Worm (Caenorhabditis elegans): ENCODE data around the gene srv-8.

srv-8 gene

ce11 chrV:13409089-13409488, 11.5 kb downstream of the srv-8 start:
- TF ChIP-seq dmd-4 (tag; optimal IDR thresholded peaks at IDR 0.05; ENCODE audit: borderline replicate concordance) = no peak
- no peak for TF ChIP-seq C38D4.7 (GFP tag; optimal IDR thresholded peaks at IDR 0.05)
- TF ChIP-seq tbx-7 (tag; optimal IDR thresholded peaks at IDR 0.05) = peak; percentile 37
- no peak for TF ChIP-seq K09A11.1 (tag; optimal IDR thresholded peaks at IDR 0.05; ENCODE audit: insufficient read depth)
- TF ChIP-seq pax-1 (tag; optimal IDR thresholded peaks at IDR 0.05) = no peak
- TF ChIP-seq pat-9 (tag; optimal IDR thresholded peaks at IDR 0.05) = no peak
- TF ChIP-seq rnt-1 (tag; optimal IDR thresholded peaks at IDR 0.05) = no peak
- peak; percentile 57 for TF ChIP-seq C08G9.2 (tag; optimal IDR thresholded peaks at IDR 0.05)
- TF ChIP-seq ceh-2 (tag; optimal IDR thresholded peaks at IDR 0.05) = peak; percentile 52
- TF ChIP-seq unc-42 (tag; optimal IDR thresholded peaks at IDR 0.05) = peak; percentile 12
- TF ChIP-seq fkh-10 (GFP tag; optimal IDR thresholded peaks at IDR 0.05) = no peak
- no peak for TF ChIP-seq madf-2 (tag; optimal IDR thresholded peaks at IDR 0.05)
- TF ChIP-seq ceh-18 (tag; optimal IDR thresholded peaks at IDR 0.05) = no peak
- peak; percentile 11 for TF ChIP-seq zip-5 (tag; optimal IDR thresholded peaks at IDR 0.05)
- TF ChIP-seq ets-4 (tag; optimal IDR thresholded peaks at IDR 0.05) = no peak
- TF ChIP-seq unc-86 (tag; optimal IDR thresholded peaks at IDR 0.05) = no peak
- TF ChIP-seq che-1 (tag; optimal IDR thresholded peaks at IDR 0.05) = no peak
- TF ChIP-seq ttx-3 (tag; optimal IDR thresholded peaks at IDR 0.05) = no peak
- TF ChIP-seq ceh-14 (tag; optimal IDR thresholded peaks at IDR 0.05) = peak; percentile 66
- TF ChIP-seq pros-1 (tag; optimal IDR thresholded peaks at IDR 0.05) = no peak
- TF ChIP-seq ref-2 (tag; optimal IDR thresholded peaks at IDR 0.05) = peak; percentile 26
- no peak for TF ChIP-seq sdc-2 (tag; optimal IDR thresholded peaks at IDR 0.05)
- peak; percentile 61 for TF ChIP-seq ceh-31 (tag; optimal IDR thresholded peaks at IDR 0.05)
- no peak for TF ChIP-seq ceh-30 (tag; optimal IDR thresholded peaks at IDR 0.05)
- no peak for TF ChIP-seq hlh-15 (tag; optimal IDR thresholded peaks at IDR 0.05)
- TF ChIP-seq mec-3 (tag; optimal IDR thresholded peaks at IDR 0.05; ENCODE audit: borderline replicate concordance) = no peak
- TF ChIP-seq pqm-1 (tag; optimal IDR thresholded peaks at IDR 0.05) = no peak

DNA sequence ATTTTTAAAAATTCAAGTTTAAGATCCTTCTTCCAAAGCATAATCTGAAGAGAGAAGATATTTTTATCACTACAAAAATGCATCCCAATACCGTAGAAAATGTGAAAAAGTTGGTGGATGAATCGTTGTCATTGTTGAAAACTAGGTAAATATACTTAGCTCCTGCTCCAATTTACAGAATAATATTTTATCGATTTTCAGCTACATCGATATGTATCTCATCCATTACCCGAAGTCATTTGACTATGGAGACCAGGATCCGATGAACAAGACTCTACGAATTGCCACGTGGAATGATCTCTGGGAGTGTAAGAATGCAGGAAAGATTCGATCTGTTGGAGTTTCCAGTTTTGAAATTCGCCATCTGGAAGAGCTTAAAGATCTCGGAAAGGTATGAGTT, 12.1 kb downstream of the srv-8 start:
- TF ChIP-seq elt-4 (tag; optimal IDR thresholded peaks at IDR 0.05) = no peak
- TF ChIP-seq unc-3 (GFP tag; conservative IDR thresholded peaks at IDR 0.05) = no peak
- TF ChIP-seq unc-3 (tag; optimal IDR thresholded peaks at IDR 0.05) = no peak
- no peak for TF ChIP-seq hlh-30 (tag; optimal IDR thresholded peaks at IDR 0.05; ENCODE audit: insufficient read depth)
- TF ChIP-seq che-1 (tag; optimal IDR thresholded peaks at IDR 0.05) = no peak
- no peak for TF ChIP-seq lin-11 (tag; optimal IDR thresholded peaks at IDR 0.05)
- no peak for TF ChIP-seq pros-1 (tag; optimal IDR thresholded peaks at IDR 0.05)
- no peak for TF ChIP-seq unc-55 (GFP tag; optimal IDR thresholded peaks at IDR 0.05)
- no peak for TF ChIP-seq pag-3 (tag; optimal IDR thresholded peaks at IDR 0.05; ENCODE audit: borderline replicate concordance)
- no peak for TF ChIP-seq K02D7.2 (tag; optimal IDR thresholded peaks at IDR 0.05)

DNA sequence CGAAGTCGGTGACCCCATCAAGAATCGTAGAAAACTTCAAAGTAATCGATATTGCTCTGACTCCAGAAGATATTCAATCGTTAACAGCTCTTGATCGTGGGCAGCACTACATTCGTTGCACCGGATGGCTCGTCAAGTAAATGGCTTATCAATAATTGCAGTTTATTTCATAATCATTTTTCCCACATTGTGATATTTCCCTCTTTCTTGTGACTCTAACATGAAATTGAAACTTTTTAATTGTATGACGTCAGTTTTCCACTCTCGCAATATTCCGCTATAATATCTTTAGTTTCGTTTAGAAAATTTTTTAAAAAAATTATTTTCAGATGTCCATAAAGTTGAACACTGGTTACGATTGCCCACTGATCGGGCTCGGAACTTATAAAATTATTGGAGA, 12.6 kb downstream of the srv-8 start, which contains the start of gene F53F1.3:
TSS of gene F53F1.3 (plus strand) at position 330 of the 400 bp plus-strand sequence.
- TF ChIP-seq ceh-14 (tag; optimal IDR thresholded peaks at IDR 0.05) = no peak

DNA sequence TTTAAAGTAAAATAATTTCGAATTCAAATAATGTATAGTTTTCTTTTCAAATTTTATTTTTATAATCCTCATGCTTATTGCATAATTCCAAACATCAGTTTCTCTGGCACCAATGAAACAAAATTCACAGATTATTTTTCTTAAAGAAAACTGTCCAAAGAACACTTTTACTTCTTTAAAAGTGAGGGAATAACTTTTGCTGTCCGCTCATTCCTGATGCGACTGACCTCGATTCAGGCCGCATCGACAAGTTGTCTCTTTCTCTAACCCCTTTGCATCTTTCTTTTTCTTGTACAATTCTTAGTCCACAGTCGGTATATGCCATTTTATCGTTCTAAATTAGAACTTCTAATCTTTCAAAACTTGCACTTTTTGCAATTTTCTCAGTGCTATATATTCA, 14.0 kb downstream of the srv-8 start, which contains the start of gene F53F1.2:
TSS of gene F53F1.2 (plus strand) at position 306 of the 400 bp plus-strand sequence.
- TF ChIP-seq ahr-1 (tag; optimal IDR thresholded peaks at IDR 0.05) = no peak
- no peak for TF ChIP-seq K02D7.2 (tag; optimal IDR thresholded peaks at IDR 0.05)
- TF ChIP-seq ceh-24 (tag; optimal IDR thresholded peaks at IDR 0.05) = no peak
- no peak for TF ChIP-seq hlh-13 (GFP tag; optimal IDR thresholded peaks at IDR 0.05)
- TF ChIP-seq nhr-232 (tag; optimal IDR thresholded peaks at IDR 0.05) = no peak
- TF ChIP-seq ceh-45 (GFP tag; IDR thresholded peaks at IDR 0.05) = no peak
- TF ChIP-seq ets-4 (tag; optimal IDR thresholded peaks at IDR 0.05) = no peak
- TF ChIP-seq Y22D7AL.16 (tag; optimal IDR thresholded peaks at IDR 0.05) = no peak
- TF ChIP-seq pha-4 (tag; optimal IDR thresholded peaks at IDR 0.05) = no peak
- TF ChIP-seq ceh-18 (tag; optimal IDR thresholded peaks at IDR 0.05) = no peak
- TF ChIP-seq hlh-30 (tag; optimal IDR thresholded peaks at IDR 0.05; ENCODE audit: insufficient read depth) = no peak
- TF ChIP-seq ceh-48 (tag; optimal IDR thresholded peaks at IDR 0.05) = no peak
- no peak for TF ChIP-seq tbx-7 (tag; optimal IDR thresholded peaks at IDR 0.05)
- TF ChIP-seq fkh-10 (GFP tag; optimal IDR thresholded peaks at IDR 0.05) = no peak

Measured in whole organism, late embryonic.